Worm (Caenorhabditis elegans): ENCODE measurements around the gene arcp-1.

arcp-1 gene

ce11 chrIII:3734990-3735389, 24.2 kb downstream of the arcp-1 start, which contains the start of gene evl-18:
Gene evl-18 (minus strand): TSS chrIII:3735039.
- TF ChIP-seq lsy-2 (tag; optimal IDR thresholded peaks at IDR 0.05) (peak in 1 of 2 experiments; percentile 55), nhr-84 (tag; optimal IDR thresholded peaks at IDR 0.05) (no peak), dpl-1 (GFP tag; optimal IDR thresholded peaks at IDR 0.05) (peak; percentile 62 to 84 (median 70)), zag-1 (tag; optimal IDR thresholded peaks at IDR 0.05) (no peak), sptf-1 (tag; optimal IDR thresholded peaks at IDR 0.05) (no peak), unc-30 (tag; optimal IDR thresholded peaks at IDR 0.05) (no peak), efl-1 (optimal IDR thresholded peaks at IDR 0.05) (peak; percentile 48 to 56), efl-1 (GFP tag; optimal IDR thresholded peaks at IDR 0.05 in 1 of 2) (peak; percentile 72 to 97), nhr-20 (tag; optimal IDR thresholded peaks at IDR 0.05) (no peak), hlh-17 (GFP tag; optimal IDR thresholded peaks at IDR 0.05; ENCODE audit: borderline replicate concordance) (no peak), alr-1 (tag; optimal IDR thresholded peaks at IDR 0.05; ENCODE audit: borderline replicate concordance) (no peak), fkh-4 (tag; optimal IDR thresholded peaks at IDR 0.05; ENCODE audit: borderline replicate concordance) (no peak), ces-1 (GFP tag; optimal IDR thresholded peaks at IDR 0.05) (no peak), grh-1 (GFP tag; IDR thresholded peaks at IDR 0.05) (no peak), sup-37 (GFP tag; optimal IDR thresholded peaks at IDR 0.05) (no peak), nhr-85 (tag) (no peak), pqm-1 (tag; optimal IDR thresholded peaks at IDR 0.05) (no peak), mab-9 (GFP tag; IDR thresholded peaks at IDR 0.05) (no peak), mef-2 (tag; optimal IDR thresholded peaks at IDR 0.05) (no peak), skn-1 (tag; optimal IDR thresholded peaks at IDR 0.05) (no peak), lin-39 (tag; optimal IDR thresholded peaks at IDR 0.05) (no peak), ceh-88 (GFP tag; IDR thresholded peaks at IDR 0.05) (no peak), egl-27 (tag; optimal IDR thresholded peaks at IDR 0.05) (no peak), C04F5.9 (tag; optimal IDR thresholded peaks at IDR 0.05) (no peak), pag-3 (tag; optimal IDR thresholded peaks at IDR 0.05; ENCODE audit: borderline replicate concordance, insufficient read depth) (no peak), vab-15 (tag; optimal IDR thresholded peaks at IDR 0.05) (no peak), ztf-11 (tag; optimal IDR thresholded peaks at IDR 0.05) (no peak), mep-1 (tag; optimal IDR thresholded peaks at IDR 0.05) (peak; percentile 37), hpl-2 (GFP tag; optimal IDR thresholded peaks at IDR 0.05) (no peak), nhr-12 (tag; optimal IDR thresholded peaks at IDR 0.05) (no peak), blmp-1 (tag; optimal IDR thresholded peaks at IDR 0.05) (peak; percentile 34), efl-3 (GFP tag; optimal IDR thresholded peaks at IDR 0.05) (no peak), lin-35 (GFP tag; optimal IDR thresholded peaks at IDR 0.05) (peak; percentile 51 to 83), unc-86 (tag; optimal IDR thresholded peaks at IDR 0.05) (no peak), zip-4 (GFP tag; optimal IDR thresholded peaks at IDR 0.05) (no peak), lin-14 (GFP tag; optimal IDR thresholded peaks at IDR 0.05) (no peak), snu-23 (GFP tag; optimal IDR thresholded peaks at IDR 0.05) (no peak)

- TF ChIP-seq egl-13 (tag; optimal IDR thresholded peaks at IDR 0.05) (no peak), mep-1 (tag; optimal IDR thresholded peaks at IDR 0.05) (no peak), elt-3 (tag; optimal IDR thresholded peaks at IDR 0.05) (no peak), isw-1 (GFP tag; IDR thresholded peaks at IDR 0.05) (no peak), nhr-90 (tag; optimal IDR thresholded peaks at IDR 0.05; ENCODE audit: poor library complexity) (no peak), fkh-8 (tag; optimal IDR thresholded peaks at IDR 0.05) (no peak), nhr-76 (tag; optimal IDR thresholded peaks at IDR 0.05) (no peak), lsy-2 (tag; optimal IDR thresholded peaks at IDR 0.05) (peak in 1 of 2 experiments; percentile 48), efl-1 (optimal IDR thresholded peaks at IDR 0.05) (peak; percentile 3 to 18), efl-1 (GFP tag; optimal IDR thresholded peaks at IDR 0.05 in 1 of 2) (peak; percentile 6 to 51), nhr-237 (tag; optimal IDR thresholded peaks at IDR 0.05) (no peak), pqm-1 (tag; optimal IDR thresholded peaks at IDR 0.05) (no peak), rnt-1 (tag; optimal IDR thresholded peaks at IDR 0.05) (no peak), unc-86 (tag; optimal IDR thresholded peaks at IDR 0.05) (no peak), snu-23 (GFP tag; optimal IDR thresholded peaks at IDR 0.05) (no peak), nhr-20 (tag; optimal IDR thresholded peaks at IDR 0.05) (no peak), nhr-85 (tag) (no peak), hlh-17 (GFP tag; optimal IDR thresholded peaks at IDR 0.05; ENCODE audit: borderline replicate concordance) (no peak), ztf-11 (tag; optimal IDR thresholded peaks at IDR 0.05) (no peak), elt-2 (tag; optimal IDR thresholded peaks at IDR 0.05) (no peak), nhr-77 (tag; optimal IDR thresholded peaks at IDR 0.05) (no peak), ceh-82 (tag; optimal IDR thresholded peaks at IDR 0.05) (no peak), fos-1 (tag; optimal IDR thresholded peaks at IDR 0.05) (no peak), unc-98 (GFP tag; IDR thresholded peaks at IDR 0.05) (no peak), lin-35 (GFP tag; optimal IDR thresholded peaks at IDR 0.05) (peak; percentile 18 to 47), lin-14 (GFP tag; optimal IDR thresholded peaks at IDR 0.05) (no peak), dpl-1 (GFP tag; optimal IDR thresholded peaks at IDR 0.05) (peak in 1 of 3 experiments; percentile 27), swsn-7 (tag; optimal IDR thresholded peaks at IDR 0.05) (no peak), hpl-2 (GFP tag; optimal IDR thresholded peaks at IDR 0.05) (no peak)
Observed at ce11 chrIII:3734007-3734406, 25.2 kb downstream of the arcp-1 start, which contains the start of gene F34D10.3. Gene F34D10.3 (plus strand): TSS chrIII:3734255.
